Fruit fly (Drosophila melanogaster) S2 (cell line): ENCODE measurements around the gene para.

Source experiments
- CG8478 ChIP-seq: fragments of >200 bp; optimal IDR thresholded peaks from 2 replicates; lab custom pipeline; 2018
- CTCF ChIP-seq, 2 experiments: fragments of >200 bp; optimal IDR thresholded peaks; 2 replicates each; lab custom pipeline; 2018

DNA sequence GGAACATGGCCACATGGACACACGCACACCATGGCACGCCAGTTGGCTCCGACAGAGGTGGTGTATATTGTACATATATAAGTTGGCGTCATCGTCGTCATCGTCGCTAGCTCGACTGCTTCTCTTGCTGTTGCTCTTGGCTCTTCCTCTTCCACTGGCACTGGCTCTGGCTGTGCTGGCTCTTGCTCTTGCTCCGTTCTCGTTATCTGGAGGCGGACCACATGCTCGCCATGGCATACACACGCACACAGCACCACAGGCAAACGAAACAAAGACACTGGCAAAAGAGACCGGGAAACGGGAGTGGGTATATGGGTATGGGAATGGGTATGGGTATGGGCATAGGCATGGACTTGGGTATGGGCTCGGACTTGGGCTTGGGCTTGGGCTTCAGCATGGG is 107.8 kb downstream of the para start:
- no peak for TF ChIP-seq CG8478
- TF ChIP-seq CTCF (optimal IDR thresholded peaks at IDR 0.05; lab: Kevin White, UChicago): no peak
